Fruit fly (Drosophila melanogaster): ENCODE data around the gene dac.

Gene dac

DNA sequence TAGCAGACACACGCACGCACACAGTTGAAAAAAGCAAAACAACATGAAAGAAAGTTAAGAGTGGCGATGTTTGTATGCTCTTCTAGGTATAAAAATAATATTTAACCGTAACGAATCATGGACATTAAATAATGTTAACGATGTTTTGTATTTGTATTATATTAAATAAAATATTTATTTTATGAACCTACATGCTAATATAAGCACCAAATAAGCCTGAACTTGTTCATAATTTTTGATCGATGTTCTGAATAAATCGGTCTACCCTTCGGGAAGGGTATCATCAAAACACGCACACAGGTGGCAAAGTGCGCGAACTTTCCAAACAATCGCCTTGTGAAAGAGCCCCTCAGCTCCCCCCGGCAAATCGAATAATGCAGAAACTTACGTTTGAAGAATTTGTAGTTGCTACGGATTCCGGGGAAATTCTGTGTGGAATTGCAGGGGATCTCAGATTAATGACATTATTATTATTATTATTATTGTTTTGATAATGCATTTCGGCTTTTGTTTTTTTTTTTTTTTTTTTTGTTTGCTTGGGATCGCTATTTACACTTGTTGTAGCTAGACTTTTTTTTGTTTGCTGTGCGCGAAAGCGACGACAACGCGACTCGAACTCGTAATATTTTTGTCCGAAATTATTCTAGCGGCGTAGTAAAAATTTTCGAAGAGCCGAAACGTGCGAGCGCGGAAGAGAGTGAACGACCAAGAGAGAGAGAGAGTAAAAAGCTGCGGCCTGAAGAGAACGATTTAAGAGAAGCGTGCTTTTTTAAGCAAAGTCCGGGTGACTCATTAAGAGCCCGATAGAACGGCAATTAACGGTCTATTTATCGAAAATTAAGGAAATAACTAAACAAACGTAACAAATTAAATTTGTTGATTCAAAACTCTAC lies 34.0 kb upstream of the dac start (continued):
- no peak for TF ChIP-seq BEAF-32 (GFP tag; optimal IDR thresholded peaks at IDR 0.05)
- TF ChIP-seq CG17328 (GFP tag; IDR thresholded peaks at IDR 0.05) = peak; percentile 57
- peak; percentile 49; the same call in 1 of the 2 replicates for TF ChIP-seq Ptx1 (GFP tag; IDR thresholded peaks at IDR 0.05)
- peak; percentile 11 for TF ChIP-seq HHEX (GFP tag; optimal IDR thresholded peaks at IDR 0.05)
- peak in 1 of 2 experiments; percentile 18 for TF ChIP-seq Hr51 (GFP tag; optimal IDR thresholded peaks at IDR 0.05)
- TF ChIP-seq CG1832 (GFP tag; optimal IDR thresholded peaks at IDR 0.05) = no peak
- TF ChIP-seq CG7839 (tag; optimal IDR thresholded peaks at IDR 0.05) = peak; percentile 49
- peak; percentile 1 for TF ChIP-seq en (GFP tag; optimal IDR thresholded peaks at IDR 0.05)
- TF ChIP-seq ci (GFP tag; IDR thresholded peaks at IDR 0.05) = peak; percentile 79
- TF ChIP-seq CG9797 (GFP tag; optimal IDR thresholded peaks at IDR 0.05) = no peak
- peak; percentile 6 for TF ChIP-seq CG10654 (GFP tag; optimal IDR thresholded peaks at IDR 0.05)
- peak; percentile 58 for TF ChIP-seq nmo (GFP tag; optimal IDR thresholded peaks at IDR 0.05)
- peak; percentile 44 for TF ChIP-seq CG9437 (GFP tag; optimal IDR thresholded peaks at IDR 0.05)
- no peak for TF ChIP-seq CG2129 (GFP tag; IDR thresholded peaks at IDR 0.05; ENCODE audit: partially characterized antibody)
- TF ChIP-seq CG1233 (GFP tag; optimal IDR thresholded peaks at IDR 0.05) = peak; percentile 22
- TF ChIP-seq ab (GFP tag; optimal IDR thresholded peaks at IDR 0.05) = no peak
- no peak for TF ChIP-seq CG12299 (tag; optimal IDR thresholded peaks at IDR 0.05)
- peak; percentile 37 for TF ChIP-seq az2 (GFP tag; optimal IDR thresholded peaks at IDR 0.05)
- no peak; the same call in 1 of the 3 replicates for TF ChIP-seq tgo (GFP tag; IDR thresholded peaks at IDR 0.05)
- peak; percentile 87 for TF ChIP-seq row (GFP tag; IDR thresholded peaks at IDR 0.05)
- TF ChIP-seq Meics (GFP tag; optimal IDR thresholded peaks at IDR 0.05) = peak; percentile 54
- TF ChIP-seq Fer1 (GFP tag; optimal IDR thresholded peaks at IDR 0.05) = peak; percentile 43
- TF ChIP-seq CG7745 (tag; optimal IDR thresholded peaks at IDR 0.05) = no peak
- peak; percentile 64; the same call in 1 of the 3 replicates for TF ChIP-seq otp (GFP tag; IDR thresholded peaks at IDR 0.05)
- TF ChIP-seq CG13775 (GFP tag; optimal IDR thresholded peaks at IDR 0.05) = peak; percentile 44
- no peak for TF ChIP-seq CG8765 (GFP tag; IDR thresholded peaks at IDR 0.05)

DNA sequence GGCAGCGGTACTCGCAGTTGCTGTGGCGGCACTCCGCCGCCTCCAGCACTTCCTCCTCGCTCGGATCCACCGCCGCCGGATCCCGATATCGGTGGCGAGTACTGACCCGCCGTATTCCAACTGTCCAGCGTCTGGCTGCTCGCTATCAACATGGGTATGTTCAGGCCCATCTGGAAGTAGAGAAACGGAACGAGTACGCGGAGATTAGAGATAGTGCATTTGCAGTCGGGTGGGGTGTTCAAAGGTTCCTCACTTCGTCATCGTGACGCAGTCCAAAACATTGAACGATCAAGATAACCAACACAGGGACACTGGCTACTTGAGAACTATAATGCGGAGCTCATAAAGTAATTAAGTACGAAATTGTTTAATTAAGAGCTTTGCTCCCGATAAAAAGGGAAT lies 25.5 kb upstream of the dac start:
- TF ChIP-seq cg (GFP tag; optimal IDR thresholded peaks at IDR 0.05) (peak; percentile 31), amos (GFP tag; IDR thresholded peaks at IDR 0.05; ENCODE audit: partially characterized antibody) (no peak), CG7745 (tag; optimal IDR thresholded peaks at IDR 0.05) (peak; percentile 91), grn (GFP tag; optimal IDR thresholded peaks at IDR 0.05) (peak; percentile 71), Vsx1 (GFP tag; optimal IDR thresholded peaks at IDR 0.05) (peak; percentile 49), bsh (GFP tag; optimal IDR thresholded peaks at IDR 0.05) (peak in 1 of 2 experiments; percentile 20), exex (tag; optimal IDR thresholded peaks at IDR 0.05) (peak; percentile 78), zfh1 (GFP tag; IDR thresholded peaks at IDR 0.05) (0 out of 3 replicates have a peak, but pooled peaks have one; percentile 12), CG14667 (GFP tag; IDR thresholded peaks at IDR 0.05) (no peak), nom (GFP tag; optimal IDR thresholded peaks at IDR 0.05) (peak; percentile 87), sug (tag; optimal IDR thresholded peaks at IDR 0.05) (peak; percentile 34), D19A (tag; optimal IDR thresholded peaks at IDR 0.05) (peak; percentile 20), Oaz (GFP tag; IDR thresholded peaks at IDR 0.05) (no peak), Ets65A (GFP tag) (peak; percentile 24), dmrt99B (tag; optimal IDR thresholded peaks at IDR 0.05) (no peak), crol (GFP tag; IDR thresholded peaks at IDR 0.05) (peak; percentile 12; the same call in 1 of the 2 replicates), Med (GFP tag) (peak; percentile 72), Pdp1 (GFP tag; optimal IDR thresholded peaks at IDR 0.05) (no peak), CG2129 (GFP tag; IDR thresholded peaks at IDR 0.05; ENCODE audit: partially characterized antibody) (no peak)

Data from whole organism, embryonic.